Worm (Caenorhabditis elegans) whole organism, late embryonic: ENCODE measurements around the gene mct-4.

Source experiments
- C08G9.2 ChIP-seq: sonication (generic microtip); optimal IDR thresholded peaks from 2 replicates; lab custom pipeline; 2016; ENCODE audit warnings: mild to moderate bottlenecking, missing genetic modification characterization, moderate library complexity, missing compliant biosample characterization
- F13H6.1 ChIP-seq: sonication (generic microtip); optimal IDR thresholded peaks from 2 replicates; lab custom pipeline; 2016; ENCODE audit warnings: missing genetic modification characterization, missing compliant biosample characterization
- K09A11.1 ChIP-seq: sonication (generic microtip); optimal IDR thresholded peaks from 2 replicates; lab custom pipeline; 2017; ENCODE audit warnings: antibody characterized with exemption, mild to moderate bottlenecking, missing genetic modification characterization, missing compliant biosample characterization; ENCODE audit not compliant: insufficient read depth
- T23F11.4 ChIP-seq: fragments of 200-800 bp; sonication (Bioruptor generic); optimal IDR thresholded peaks from 2 replicates; lab custom pipeline; 2018; ENCODE audit warnings: mild to moderate bottlenecking, missing genetic modification characterization, missing compliant biosample characterization
- Y22D7AL.16 ChIP-seq: sonication (generic microtip); optimal IDR thresholded peaks from 2 replicates; lab custom pipeline; 2016; ENCODE audit warnings: missing genetic modification characterization, missing compliant biosample characterization
- ama-1 ChIP-seq: fragments of 150-350 bp; optimal IDR thresholded peaks from 2 replicates; lab custom pipeline; 2014
- ceh-18 ChIP-seq: sonication (generic microtip); optimal IDR thresholded peaks from 2 replicates; lab custom pipeline; 2016; ENCODE audit warnings: missing genetic modification characterization, missing compliant biosample characterization
- ceh-19 ChIP-seq: fragments of 200-800 bp; sonication (Bioruptor generic); optimal IDR thresholded peaks from 2 replicates; lab custom pipeline; 2018; ENCODE audit warnings: mild to moderate bottlenecking, missing genetic modification characterization, missing compliant biosample characterization
- ceh-2 ChIP-seq: sonication (generic microtip); optimal IDR thresholded peaks from 2 replicates; lab custom pipeline; 2016; ENCODE audit warnings: missing genotype, missing genetic modification characterization, missing compliant biosample characterization
- ceh-24 ChIP-seq: sonication (generic microtip); optimal IDR thresholded peaks from 2 replicates; lab custom pipeline; 2016; ENCODE audit warnings: mild to moderate bottlenecking, missing genetic modification characterization, missing compliant biosample characterization
- ceh-30 ChIP-seq: fragments of 150-350 bp; optimal IDR thresholded peaks from 2 replicates; lab custom pipeline; 2014; ENCODE audit warnings: missing biosample characterization, missing genetic modification characterization
- ceh-31 ChIP-seq: sonication (generic microtip); optimal IDR thresholded peaks from 2 replicates; lab custom pipeline; 2016; ENCODE audit warnings: missing genetic modification characterization, missing compliant biosample characterization
- ceh-45 ChIP-seq: fragments of 200-800 bp; sonication (Bioruptor generic); IDR thresholded peaks from 2 replicates; pipeline ENCODE4 v1.3.6; 2022; ENCODE audit warnings: missing genetic modification reagents, missing genetic modification characterization, missing compliant biosample characterization
- ceh-9 ChIP-seq: sonication (generic microtip); optimal IDR thresholded peaks from 2 replicates; lab custom pipeline; 2016; ENCODE audit warnings: mild to moderate bottlenecking, missing genetic modification characterization, inconsistent platforms, missing compliant biosample characterization
- che-1 ChIP-seq: sonication (generic microtip); optimal IDR thresholded peaks from 2 replicates; lab custom pipeline; 2016; ENCODE audit warnings: mild to moderate bottlenecking, missing genetic modification characterization, missing compliant biosample characterization
- dmd-4 ChIP-seq: sonication (generic microtip); optimal IDR thresholded peaks from 2 replicates; lab custom pipeline; 2016; ENCODE audit warnings: borderline replicate concordance, missing genetic modification characterization, missing compliant biosample characterization
- dve-1 ChIP-seq: sonication (generic microtip); optimal IDR thresholded peaks from 2 replicates; lab custom pipeline; 2017; ENCODE audit warnings: antibody characterized with exemption, mild to moderate bottlenecking, missing genetic modification characterization, missing compliant biosample characterization
- eyg-1 ChIP-seq: sonication (generic microtip); optimal IDR thresholded peaks from 2 replicates; lab custom pipeline; 2016; ENCODE audit warnings: missing genotype, missing genetic modification characterization, missing compliant biosample characterization
- fkh-6 ChIP-seq: sonication (generic microtip); optimal IDR thresholded peaks from 2 replicates; lab custom pipeline; 2016; ENCODE audit warnings: missing genetic modification characterization, missing compliant biosample characterization
- hlh-13 ChIP-seq: fragments of 200-800 bp; sonication (Bioruptor generic); optimal IDR thresholded peaks from 2 replicates; lab custom pipeline; 2018; ENCODE audit warnings: mild to moderate bottlenecking, missing genetic modification characterization, missing compliant biosample characterization
- hlh-30 ChIP-seq: sonication (generic microtip); optimal IDR thresholded peaks from 2 replicates; lab custom pipeline; 2017; ENCODE audit warnings: antibody characterized with exemption, missing genetic modification characterization, missing compliant biosample characterization; ENCODE audit not compliant: insufficient read depth
- lin-11 ChIP-seq: fragments of 200-800 bp; sonication (Bioruptor generic); optimal IDR thresholded peaks from 2 replicates; lab custom pipeline; 2018; ENCODE audit warnings: mild to moderate bottlenecking, missing genetic modification characterization, missing compliant biosample characterization
- mec-3 ChIP-seq: sonication (generic microtip); optimal IDR thresholded peaks from 2 replicates; lab custom pipeline; 2016; ENCODE audit warnings: borderline replicate concordance, missing genetic modification characterization, missing compliant biosample characterization
- nfya-1 ChIP-seq: sonication (generic microtip); optimal IDR thresholded peaks from 2 replicates; lab custom pipeline; 2017; ENCODE audit warnings: missing genetic modification characterization, mild to moderate bottlenecking, missing compliant biosample characterization, antibody characterized with exemption, moderate library complexity
- nhr-11 ChIP-seq: fragments of 150-350 bp; optimal IDR thresholded peaks from 2 replicates; lab custom pipeline; 2014; ENCODE audit warnings: missing biosample characterization, missing genetic modification characterization
- nhr-232 ChIP-seq: sonication (generic microtip); optimal IDR thresholded peaks from 2 replicates; lab custom pipeline; 2016; ENCODE audit warnings: missing genetic modification characterization, missing compliant biosample characterization
- odd-2 ChIP-seq: sonication (generic microtip); optimal IDR thresholded peaks from 2 replicates; lab custom pipeline; 2017; ENCODE audit warnings: antibody characterized with exemption, mild to moderate bottlenecking, missing genetic modification characterization, missing compliant biosample characterization
- pag-3 ChIP-seq: sonication (generic microtip); optimal IDR thresholded peaks from 2 replicates; lab custom pipeline; 2016; ENCODE audit warnings: missing compliant biosample characterization, missing genetic modification characterization, borderline replicate concordance
- pat-9 ChIP-seq: fragments of 200-800 bp; sonication (Bioruptor generic); optimal IDR thresholded peaks from 2 replicates; lab custom pipeline; 2018; ENCODE audit warnings: mild to moderate bottlenecking, missing genetic modification characterization, moderate library complexity, missing compliant biosample characterization
- pha-4 ChIP-seq: fragments of 150-350 bp; optimal IDR thresholded peaks from 2 replicates; lab custom pipeline; 2018; ENCODE audit warnings: missing biosample characterization, missing genetic modification reagents, missing genetic modification characterization
- pqm-1 ChIP-seq: sonication (generic microtip); optimal IDR thresholded peaks from 2 replicates; lab custom pipeline; 2016; ENCODE audit warnings: missing genetic modification characterization, missing compliant biosample characterization
- ref-2 ChIP-seq: sonication (generic microtip); optimal IDR thresholded peaks from 2 replicates; lab custom pipeline; 2016; ENCODE audit warnings: missing genetic modification characterization, missing compliant biosample characterization
- rnt-1 ChIP-seq: sonication (generic microtip); optimal IDR thresholded peaks from 2 replicates; lab custom pipeline; 2016; ENCODE audit warnings: missing genetic modification characterization, missing compliant biosample characterization
- sdc-2 ChIP-seq: sonication (generic microtip); optimal IDR thresholded peaks from 2 replicates; lab custom pipeline; 2016; ENCODE audit warnings: missing genotype, missing genetic modification characterization, missing compliant biosample characterization
- sox-4 ChIP-seq: sonication (generic microtip); optimal IDR thresholded peaks from 2 replicates; lab custom pipeline; 2017; ENCODE audit warnings: mild to moderate bottlenecking, missing genetic modification characterization, inconsistent platforms, missing compliant biosample characterization
- syd-9 ChIP-seq: sonication (generic microtip); optimal IDR thresholded peaks from 2 replicates; lab custom pipeline; 2016; ENCODE audit warnings: mild to moderate bottlenecking, missing genetic modification characterization, moderate library complexity, missing compliant biosample characterization
- tbx-2 ChIP-seq: sonication (generic microtip); optimal IDR thresholded peaks from 2 replicates; lab custom pipeline; 2016; ENCODE audit warnings: missing genetic modification characterization, missing compliant biosample characterization
- ttx-3 ChIP-seq: sonication (generic microtip); optimal IDR thresholded peaks from 2 replicates; lab custom pipeline; 2016; ENCODE audit warnings: missing genetic modification reagents, missing genetic modification characterization, missing compliant biosample characterization
- unc-42 ChIP-seq: sonication (generic microtip); optimal IDR thresholded peaks from 2 replicates; lab custom pipeline; 2016; ENCODE audit warnings: missing genotype, missing genetic modification characterization, missing compliant biosample characterization
- unc-55 ChIP-seq: sonication (generic microtip); optimal IDR thresholded peaks from 2 replicates; lab custom pipeline; 2017; ENCODE audit warnings: missing biosample characterization, missing genetic modification reagents, missing genetic modification characterization
- unc-86 ChIP-seq: sonication (generic microtip); optimal IDR thresholded peaks from 2 replicates; lab custom pipeline; 2016; ENCODE audit warnings: missing genetic modification characterization, missing compliant biosample characterization
- ztf-16 ChIP-seq: sonication (generic microtip); optimal IDR thresholded peaks from 2 replicates; lab custom pipeline; 2017; ENCODE audit warnings: missing genetic modification characterization, missing compliant biosample characterization

mct-4 gene

DNA sequence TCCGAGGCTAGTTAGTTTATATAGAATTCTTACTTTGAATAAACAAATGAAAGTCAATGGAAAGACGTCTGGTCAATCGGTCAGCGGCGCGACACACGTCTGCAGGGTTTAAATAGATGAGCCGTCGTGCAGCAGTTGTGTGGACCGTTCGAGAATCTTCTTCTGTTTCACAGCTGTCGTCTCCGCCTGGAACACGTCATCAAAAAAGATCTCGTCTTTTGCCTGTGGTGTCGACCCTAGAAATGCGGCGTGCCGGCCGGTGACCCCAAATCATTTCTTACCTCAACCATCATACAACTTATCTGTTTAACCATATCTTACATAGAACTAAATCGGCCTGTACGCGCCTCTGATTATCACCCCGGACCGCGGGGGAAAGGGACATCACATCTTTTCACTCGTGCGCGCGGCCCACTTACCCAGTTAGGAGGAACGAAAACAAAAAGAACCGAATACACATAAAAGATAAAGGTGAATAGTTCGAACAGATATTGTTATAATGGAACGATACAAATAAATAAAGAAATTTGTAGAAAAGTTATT lies 42.6 kb upstream of the mct-4 start:
- TF ChIP-seq unc-55 (GFP tag; lab: Kevin White, UChicago) = peak; percentile 38
- TF ChIP-seq eyg-1 (tag; lab: Kevin White, UChicago) = peak; percentile 6
- no peak for TF ChIP-seq F13H6.1 (tag; lab: Kevin White, UChicago)

DNA sequence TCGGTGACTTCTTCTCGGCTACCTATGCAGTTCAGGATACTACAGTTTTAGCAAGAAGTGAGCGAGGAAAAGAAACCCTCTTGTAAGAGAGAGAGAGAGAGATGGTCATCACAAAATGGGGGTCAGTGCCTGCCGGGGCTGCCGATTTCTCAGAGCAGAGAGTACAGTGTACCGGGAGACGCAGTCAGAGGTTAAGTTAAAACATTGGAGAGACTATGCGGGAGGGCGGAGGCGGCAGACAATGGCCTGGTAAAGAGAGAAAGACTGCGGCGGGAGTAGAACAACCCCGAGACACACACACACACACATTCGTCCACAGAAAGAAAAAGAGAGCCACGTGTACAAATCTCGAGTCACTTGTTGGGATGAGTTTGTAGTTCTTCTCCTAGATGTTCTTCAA lies 41.9 kb upstream of the mct-4 start:
- TF ChIP-seq ceh-18 (tag; lab: Kevin White, UChicago) (peak; percentile 28), che-1 (tag; lab: Kevin White, UChicago) (no peak), ref-2 (tag; lab: Kevin White, UChicago) (peak; percentile 47), T23F11.4 (no peak), K09A11.1 (tag; lab: Kevin White, UChicago) (no peak), unc-55 (GFP tag; lab: Kevin White, UChicago) (peak; percentile 14), ceh-9 (tag; lab: Kevin White, UChicago) (no peak), pat-9 (tag; lab: Kevin White, UChicago) (no peak), eyg-1 (tag; lab: Kevin White, UChicago) (no peak), lin-11 (tag; lab: Kevin White, UChicago) (no peak), syd-9 (tag; lab: Kevin White, UChicago) (no peak), dmd-4 (peak; percentile 3), ceh-45 (GFP tag; lab: Robert Waterston, UW) (no peak), sdc-2 (tag; lab: Kevin White, UChicago) (peak; percentile 15), ceh-30 (tag; lab: Kevin White, UChicago) (no peak), unc-86 (tag; lab: Kevin White, UChicago) (no peak), hlh-30 (tag; lab: Kevin White, UChicago) (peak; percentile 85), rnt-1 (peak; percentile 33), ceh-31 (peak; percentile 43), ttx-3 (tag; lab: Kevin White, UChicago) (no peak), pag-3 (tag; lab: Kevin White, UChicago) (no peak), ceh-2 (tag; lab: Kevin White, UChicago) (peak; percentile 37), hlh-13 (GFP tag; lab: Kevin White, UChicago) (no peak), Y22D7AL.16 (tag; lab: Kevin White, UChicago) (no peak), ama-1 (no peak), ztf-16 (no peak), odd-2 (tag; lab: Kevin White, UChicago) (no peak), nfya-1 (tag; lab: Kevin White, UChicago) (no peak), sox-4 (tag; lab: Kevin White, UChicago) (no peak), pha-4 (tag; lab: Kevin White, UChicago) (no peak), mec-3 (tag; lab: Kevin White, UChicago) (no peak), pqm-1 (tag; lab: Kevin White, UChicago) (no peak), ceh-19 (GFP tag; lab: Kevin White, UChicago) (peak; percentile 12), nhr-232 (tag; lab: Kevin White, UChicago) (no peak), ceh-24 (no peak), nhr-11 (no peak), tbx-2 (tag; lab: Kevin White, UChicago) (peak; percentile 69), C08G9.2 (no peak), dve-1 (tag; lab: Kevin White, UChicago) (no peak), fkh-6 (no peak), unc-42 (tag; lab: Kevin White, UChicago) (no peak)
